Worm (Caenorhabditis elegans) whole organism, L4 larva: ENCODE data around the gene frk-1.

Experiments used
- F10B5.3 ChIP-seq: sonication (generic microtip); optimal IDR thresholded peaks from 2 replicates; lab custom pipeline; 2016; ENCODE audit warnings: mild to moderate bottlenecking, missing genetic modification characterization, missing compliant biosample characterization
- R02D3.7 ChIP-seq: fragments of 150-350 bp; sonication (generic microtip); optimal IDR thresholded peaks from 3 replicates; lab custom pipeline; 2014; ENCODE audit warnings: missing biosample characterization, missing genetic modification characterization
- T20F7.1 ChIP-seq: fragments of 200-800 bp; sonication (Bioruptor generic); optimal IDR thresholded peaks from 2 replicates; lab custom pipeline; 2018; ENCODE audit warnings: mild to moderate bottlenecking, missing genetic modification characterization, missing compliant biosample characterization
- ZK546.5 ChIP-seq, 2 experiments: sonication (generic microtip); optimal IDR thresholded peaks; 2 replicates each; lab custom pipeline; 2017; ENCODE audit warnings: missing biosample characterization in 2 of 2, missing genetic modification characterization in 2 of 2
- aly-2 ChIP-seq: sonication (generic microtip); optimal IDR thresholded peaks from 2 replicates; lab custom pipeline; 2018; ENCODE audit warnings: missing biosample characterization, missing genetic modification characterization
- ceh-44 ChIP-seq: fragments of 200-800 bp; sonication (Bioruptor generic); IDR thresholded peaks from 2 replicates; pipeline ENCODE4 v1.3.6; 2022; ENCODE audit warnings: missing genetic modification reagents, missing genetic modification characterization, missing compliant biosample characterization
- ces-1 ChIP-seq: fragments of 150-350 bp; sonication (generic microtip); optimal IDR thresholded peaks from 4 replicates; lab custom pipeline; 2014; ENCODE audit warnings: missing biosample characterization, missing genetic modification reagents, missing genetic modification characterization
- cey-2 ChIP-seq: sonication (generic microtip); optimal IDR thresholded peaks from 3 replicates; lab custom pipeline; 2017; ENCODE audit warnings: missing genetic modification characterization, mild to moderate bottlenecking, missing compliant biosample characterization, antibody characterized with exemption, borderline replicate concordance; ENCODE audit not compliant: insufficient read depth
- daf-8 ChIP-seq: fragments of 200-800 bp; sonication (Bioruptor generic); IDR thresholded peaks from 2 replicates; pipeline ENCODE4 v1.3.6; 2022; ENCODE audit warnings: missing genetic modification characterization, missing compliant biosample characterization
- dmd-9 ChIP-seq: fragments of 200-800 bp; sonication (Bioruptor generic); IDR thresholded peaks from 2 replicates; pipeline ENCODE4 v1.3.6; 2022; ENCODE audit warnings: missing genetic modification reagents, missing genetic modification characterization, missing compliant biosample characterization
- dve-1 ChIP-seq: sonication (generic microtip); optimal IDR thresholded peaks from 2 replicates; lab custom pipeline; 2017; ENCODE audit warnings: antibody characterized with exemption, mild to moderate bottlenecking, missing genetic modification characterization, missing compliant biosample characterization; ENCODE audit not compliant: insufficient read depth
- egl-43 ChIP-seq: fragments of 200-800 bp; sonication (Bioruptor generic); IDR thresholded peaks from 2 replicates; pipeline ENCODE4 v1.3.6; 2022; ENCODE audit warnings: missing genetic modification reagents, missing genetic modification characterization, missing compliant biosample characterization
- gei-8 ChIP-seq: fragments of 200-800 bp; sonication (Bioruptor generic); optimal IDR thresholded peaks from 2 replicates; lab custom pipeline; 2018; ENCODE audit warnings: mild to moderate bottlenecking, missing genetic modification characterization, missing compliant biosample characterization
- hif-1 ChIP-seq, 2 experiments: sonication (generic microtip); optimal IDR thresholded peaks; 2 replicates each; lab custom pipeline; 2016 to 2017; ENCODE audit warnings: missing compliant biosample characterization in 2 of 2, missing genetic modification characterization in 2 of 2, missing genetic modification reagents in 2 of 2, missing genotype in 2 of 2, mild to moderate bottlenecking in 1 of 2
- hlh-11 ChIP-seq: fragments of 200-800 bp; sonication (Bioruptor generic); optimal IDR thresholded peaks from 2 replicates; lab custom pipeline; 2018; ENCODE audit warnings: mild to moderate bottlenecking, missing genetic modification characterization, missing compliant biosample characterization
- hlh-30 ChIP-seq: sonication (generic microtip); optimal IDR thresholded peaks from 2 replicates; lab custom pipeline; 2017; ENCODE audit warnings: antibody characterized with exemption, mild to moderate bottlenecking, missing genetic modification characterization, missing compliant biosample characterization; ENCODE audit not compliant: insufficient read depth
- hmg-1.1 ChIP-seq: fragments of 200-800 bp; sonication (Bioruptor generic); IDR thresholded peaks from 2 replicates; pipeline ENCODE4 v1.3.6; 2022; ENCODE audit warnings: missing genetic modification reagents, missing genetic modification characterization, missing compliant biosample characterization
- jun-1 ChIP-seq: fragments of 150-350 bp; optimal IDR thresholded peaks from 2 replicates; lab custom pipeline; 2014; ENCODE audit warnings: missing biosample characterization, missing genetic modification reagents, missing genetic modification characterization
- lim-7 ChIP-seq: fragments of 200-800 bp; sonication (Bioruptor generic); IDR thresholded peaks from 2 replicates; pipeline ENCODE4 v1.3.6; 2022; ENCODE audit warnings: missing genetic modification characterization, missing compliant biosample characterization
- lin-15B ChIP-seq: fragments of 150-350 bp; sonication (generic microtip); optimal IDR thresholded peaks from 3 replicates; lab custom pipeline; 2014; ENCODE audit warnings: missing biosample characterization, missing genetic modification characterization
- lin-38 ChIP-seq: fragments of 200-800 bp; sonication (Bioruptor generic); IDR thresholded peaks from 2 replicates; pipeline ENCODE4 v1.3.6; 2022; ENCODE audit warnings: missing genetic modification reagents, missing genetic modification characterization, missing compliant biosample characterization
- lsy-2 ChIP-seq, 2 experiments: fragments of 150-350 bp in 1 of 2; sonication (generic microtip) in 1 of 2; optimal IDR thresholded peaks; 2 replicates each; lab custom pipeline; 2014 to 2017; ENCODE audit warnings: missing biosample characterization in 2 of 2, missing genetic modification characterization in 2 of 2
- madf-9 ChIP-seq: fragments of 200-800 bp; sonication (Bioruptor generic); conservative IDR thresholded peaks from 2 replicates; pipeline ENCODE4 v1.3.6; 2022; ENCODE audit warnings: missing genetic modification reagents, missing genetic modification characterization, missing compliant biosample characterization
- nhr-10 ChIP-seq: fragments of 150-350 bp; optimal IDR thresholded peaks from 2 replicates; lab custom pipeline; 2014; ENCODE audit warnings: missing biosample characterization, missing genetic modification characterization
- nhr-102 ChIP-seq: sonication (generic microtip); optimal IDR thresholded peaks from 2 replicates; lab custom pipeline; 2016; ENCODE audit warnings: mild to moderate bottlenecking, missing genetic modification characterization, moderate library complexity, missing compliant biosample characterization
- nhr-11 ChIP-seq: fragments of 150-350 bp; optimal IDR thresholded peaks from 2 replicates; lab custom pipeline; 2014; ENCODE audit warnings: missing biosample characterization, missing genetic modification characterization
- nhr-25 ChIP-seq: sonication (generic microtip); optimal IDR thresholded peaks from 2 replicates; lab custom pipeline; 2017; ENCODE audit warnings: missing genetic modification characterization, mild to moderate bottlenecking, missing compliant biosample characterization, antibody characterized with exemption, moderate library complexity, borderline replicate concordance; ENCODE audit not compliant: insufficient read depth
- nhr-28 ChIP-seq: fragments of 150-350 bp; optimal IDR thresholded peaks from 2 replicates; lab custom pipeline; 2014; ENCODE audit warnings: missing biosample characterization, missing genetic modification characterization
- pha-4 ChIP-seq, 2 experiments: fragments of 150-350 bp in 1 of 2; fragments of 200-800 bp in 1 of 2; sonication (Bioruptor generic) in 1 of 2; IDR thresholded peaks in 1 of 2; optimal IDR thresholded peaks in 1 of 2; 2 replicates each; pipeline versions ENCODE4 v1.3.6 to Lab custom; 2014 to 2022; ENCODE audit warnings: missing genetic modification characterization in 2 of 2, missing genetic modification reagents in 2 of 2, missing biosample characterization in 1 of 2, missing compliant biosample characterization in 1 of 2
- php-3 ChIP-seq: fragments of 200-800 bp; sonication (Bioruptor generic); IDR thresholded peaks from 2 replicates; pipeline ENCODE4 v1.3.6; 2022; ENCODE audit warnings: missing genetic modification reagents, missing genetic modification characterization, missing compliant biosample characterization
- skn-1 ChIP-seq: fragments of 150-350 bp; optimal IDR thresholded peaks from 2 replicates; lab custom pipeline; 2014; ENCODE audit warnings: missing biosample characterization, missing genetic modification characterization
- snpc-4 ChIP-seq: fragments of 150-350 bp; optimal IDR thresholded peaks from 2 replicates; lab custom pipeline; 2014; ENCODE audit warnings: missing biosample characterization, missing genetic modification characterization
- unc-62 ChIP-seq, 3 experiments: fragments of 150-350 bp in 1 of 3; sonication (generic microtip); optimal IDR thresholded peaks in 2 of 3; peaks in 1 of 3; 1 replicate in 1 of 3; 2 replicates in 2 of 3; lab custom pipeline; 2014 to 2017; ENCODE audit warnings: missing biosample characterization in 3 of 3, missing genetic modification characterization in 3 of 3, missing genetic modification reagents in 3 of 3, missing genotype in 1 of 3
- zag-1 ChIP-seq: fragments of 150-350 bp; optimal IDR thresholded peaks from 2 replicates; lab custom pipeline; 2014; ENCODE audit warnings: missing biosample characterization, missing genetic modification characterization
- zfp-3 ChIP-seq: fragments of 200-800 bp; sonication (Bioruptor generic); conservative IDR thresholded peaks from 2 replicates; pipeline ENCODE4 v1.3.6; 2022; ENCODE audit warnings: missing genetic modification reagents, missing genetic modification characterization, missing compliant biosample characterization
- ztf-11 ChIP-seq: fragments of 150-350 bp; optimal IDR thresholded peaks from 2 replicates; lab custom pipeline; 2014; ENCODE audit warnings: missing biosample characterization, missing genetic modification characterization

Gene frk-1

DNA sequence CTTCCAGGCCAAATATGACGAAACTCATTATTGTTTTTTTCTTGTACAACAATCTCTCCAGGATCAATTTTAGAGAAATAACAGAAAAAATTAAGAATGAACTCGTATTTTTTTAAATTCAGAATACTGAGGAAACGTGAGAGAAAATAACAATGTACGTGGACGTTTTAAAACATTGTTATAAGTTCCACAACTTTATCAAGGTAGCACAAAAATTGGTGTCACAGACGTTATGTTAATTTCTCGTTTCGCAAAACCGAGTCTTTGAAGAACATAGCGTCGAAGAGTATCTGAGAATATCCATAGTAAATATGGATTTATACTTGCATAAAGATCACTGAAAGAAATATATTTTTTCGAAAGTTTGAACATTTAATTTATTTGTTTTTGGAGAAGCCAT lies 8.1 kb downstream of the frk-1 start, which contains the start of gene T04B2.8:
TSS of gene T04B2.8 (minus strand) at position 101 of the 400 bp plus-strand sequence.
- no peak for TF ChIP-seq zag-1 (tag; lab: Kevin White, UChicago)
- TF ChIP-seq dve-1 (tag; lab: Kevin White, UChicago) = no peak
- no peak for TF ChIP-seq lin-15B
- no peak for TF ChIP-seq hlh-30 (tag; lab: Kevin White, UChicago)
- TF ChIP-seq nhr-11 = no peak
- no peak for TF ChIP-seq dmd-9 (GFP tag; lab: Robert Waterston, UW)
- TF ChIP-seq pha-4 (GFP tag; IDR thresholded peaks at IDR 0.05; lab: Robert Waterston, UW) = no peak
- TF ChIP-seq pha-4 (tag; optimal IDR thresholded peaks at IDR 0.05; lab: Kevin White, UChicago) = no peak
- TF ChIP-seq nhr-25 (tag; lab: Kevin White, UChicago) = no peak
- no peak for TF ChIP-seq snpc-4 (tag; lab: Kevin White, UChicago)
- TF ChIP-seq ztf-11 (tag; lab: Kevin White, UChicago) = no peak
- no peak for TF ChIP-seq nhr-28
- TF ChIP-seq gei-8 (GFP tag; lab: Kevin White, UChicago) = no peak
- TF ChIP-seq ZK546.5 (tag; optimal IDR thresholded peaks at IDR 0.05; lab: Kevin White, UChicago) = no peak
- TF ChIP-seq ces-1 = no peak
- TF ChIP-seq lim-7 = no peak
- no peak for TF ChIP-seq lin-38
- TF ChIP-seq ceh-44 (GFP tag; lab: Robert Waterston, UW) = no peak
- TF ChIP-seq daf-8 (GFP tag; lab: Robert Waterston, UW) = no peak

DNA sequence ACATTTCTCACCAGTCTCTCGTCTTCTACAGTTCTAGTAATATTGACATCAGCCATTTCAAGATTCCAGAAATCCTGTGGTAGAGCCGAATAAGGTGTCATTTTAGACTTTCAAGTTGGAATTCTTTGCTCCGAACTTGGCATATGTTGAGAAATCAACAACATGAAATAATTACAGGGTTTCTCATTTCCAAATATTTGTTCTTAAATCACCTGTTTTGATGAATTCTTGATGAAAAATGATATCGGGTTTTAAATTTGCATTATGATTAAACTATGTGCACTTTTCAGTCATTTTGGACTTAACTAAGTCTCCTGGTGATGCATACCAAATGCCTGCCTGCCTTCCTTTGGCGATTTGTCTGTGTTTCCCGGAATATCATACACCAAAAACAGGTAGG lies 10.6 kb downstream of the frk-1 start, which contains the start of gene srv-12:
TSS of gene srv-12 (minus strand) at position 101 of the 400 bp plus-strand sequence.
- no peak for TF ChIP-seq lsy-2 (tag; optimal IDR thresholded peaks at IDR 0.05; lab: Kevin White, UChicago)
- TF ChIP-seq nhr-102 (tag; lab: Kevin White, UChicago) = no peak
- TF ChIP-seq egl-43 (GFP tag; lab: Robert Waterston, UW) = no peak
- no peak for TF ChIP-seq snpc-4 (tag; lab: Kevin White, UChicago)
- TF ChIP-seq skn-1 = no peak
- TF ChIP-seq madf-9 (GFP tag; lab: Robert Waterston, UW) = no peak
- TF ChIP-seq dve-1 (tag; lab: Kevin White, UChicago) = no peak
- no peak for TF ChIP-seq nhr-10 (tag; lab: Kevin White, UChicago)
- TF ChIP-seq cey-2 (tag; lab: Kevin White, UChicago) = no peak
- no peak for TF ChIP-seq aly-2
- TF ChIP-seq zfp-3 (GFP tag; lab: Robert Waterston, UW) = no peak
- no peak for TF ChIP-seq unc-62 (GFP tag; optimal IDR thresholded peaks at IDR 0.05 in 1 of 2; lab: Kevin White, UChicago)
- no peak for TF ChIP-seq unc-62 (tag; optimal IDR thresholded peaks at IDR 0.05; lab: Kevin White, UChicago)
- no peak for TF ChIP-seq php-3 (GFP tag; lab: Robert Waterston, UW)
- TF ChIP-seq F10B5.3 (tag; lab: Kevin White, UChicago) = no peak
- no peak for TF ChIP-seq hlh-11 (tag; lab: Kevin White, UChicago)
- TF ChIP-seq hmg-1.1 (GFP tag; lab: Robert Waterston, UW) = no peak
- no peak for TF ChIP-seq jun-1 (tag; lab: Kevin White, UChicago)
- no peak for TF ChIP-seq T20F7.1 (GFP tag; lab: Kevin White, UChicago)
- TF ChIP-seq hif-1 (tag; optimal IDR thresholded peaks at IDR 0.05; lab: Kevin White, UChicago) = no peak
- no peak for TF ChIP-seq R02D3.7 (tag; lab: Kevin White, UChicago)

DNA sequence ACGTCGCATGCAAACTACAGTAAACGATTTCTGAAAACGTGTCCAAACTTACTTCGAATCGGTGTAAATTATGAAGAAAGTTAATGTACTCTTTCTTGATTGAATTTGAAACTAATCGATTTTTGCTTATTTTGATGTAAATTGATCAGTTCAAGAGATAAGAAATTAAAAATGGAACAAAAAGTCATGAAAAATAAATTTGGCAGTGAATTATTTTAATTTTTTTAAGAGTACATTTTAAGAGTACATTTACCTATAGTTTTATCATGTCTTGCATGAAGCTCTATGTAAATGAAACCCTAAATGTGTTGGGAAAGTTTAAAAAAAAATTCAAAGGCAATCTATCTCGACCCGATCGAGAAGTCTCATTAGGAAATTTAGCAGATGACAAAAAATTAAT lies 13.2 kb downstream of the frk-1 start, which contains the start of gene T04B2.7:
TSS of gene T04B2.7 (minus strand) at position 101 of the 400 bp plus-strand sequence.
- TF ChIP-seq hlh-11 (tag; lab: Kevin White, UChicago) = no peak
- no peak for TF ChIP-seq lsy-2 (tag; optimal IDR thresholded peaks at IDR 0.05; lab: Kevin White, UChicago)
